Fruit fly (Drosophila melanogaster) whole organism, adult: ENCODE results near the gene Gr64d.

Experiments
- CG14711 ChIP-seq: fragments of 200-800 bp; sonication (Bioruptor generic); optimal IDR thresholded peaks from 2 replicates; lab custom pipeline; 2018; ENCODE audit warnings: missing biosample characterization, mild to moderate bottlenecking, missing genetic modification characterization, moderate library complexity
- Clk ChIP-seq: fragments of 200-800 bp; sonication (Bioruptor generic); optimal IDR thresholded peaks from 2 replicates; lab custom pipeline; 2017; ENCODE audit warnings: missing biosample characterization, missing genetic modification characterization
- Crg-1 ChIP-seq: fragments of 200-800 bp; sonication (Bioruptor generic); optimal IDR thresholded peaks from 2 replicates; lab custom pipeline; 2016; ENCODE audit warnings: missing biosample characterization, missing genetic modification characterization
- cic ChIP-seq: fragments of 200-800 bp; sonication (Bioruptor generic); optimal IDR thresholded peaks from 2 replicates; lab custom pipeline; 2017; ENCODE audit warnings: missing biosample characterization, mild to moderate bottlenecking, missing genetic modification characterization, moderate library complexity
- cnc ChIP-seq, 2 experiments: fragments of >200 bp; optimal IDR thresholded peaks; 2 replicates each; lab custom pipeline; 2017
- kay ChIP-seq: fragments of 200-800 bp; sonication (Bioruptor generic); peaks from one replicate; lab custom pipeline; 2016; ENCODE audit warnings: missing biosample characterization, missing genetic modification characterization, borderline replicate concordance
- toe ChIP-seq: fragments of 200-800 bp; sonication (Bioruptor generic); optimal IDR thresholded peaks from 2 replicates; lab custom pipeline; 2016; ENCODE audit warnings: missing biosample characterization, missing genetic modification characterization

dm6 chr3L:4059293-4059820, 27.5 kb downstream of the Gr64d start, which contains the start of gene Ugt305A1:
- TF ChIP-seq kay (GFP tag; lab: Kevin White, UChicago) = no peak
- TF ChIP-seq Clk = no peak
- no peak for TF ChIP-seq Crg-1 (GFP tag; lab: Kevin White, UChicago)
- no peak for TF ChIP-seq toe (GFP tag; lab: Kevin White, UChicago)
- no peak for TF ChIP-seq cic (GFP tag; lab: Kevin White, UChicago)
- no peak for TF ChIP-seq CG14711
- no peak for TF ChIP-seq cnc (optimal IDR thresholded peaks at IDR 0.05; lab: Kevin White, UChicago)
